Worm (Caenorhabditis elegans): Measurements from ENCODE around the gene bath-44.
A peak's percentile ranks its signal among the peaks of the same experiment; 100 is the strongest.
"Not testable (repeated sequence)": the region's sequence is repeated elsewhere in the genome, so short reads cannot be mapped to it uniquely, and the experiment has no call there.

bath-44 gene

ce11 chrII:7370195-7370594 lies 24.6 kb upstream of the bath-44 start, which contains the start of gene F43E2.11:
TSS of gene F43E2.11 (minus strand) at chrII:7370295.
- not testable (repeated sequence) for TF ChIP-seq blmp-1 (tag; optimal IDR thresholded peaks at IDR 0.05); cnd-1 (tag; optimal IDR thresholded peaks at IDR 0.05); tbx-8 (GFP tag; optimal IDR thresholded peaks at IDR 0.05)

ce11 chrII:7374143-7374542 lies 20.6 kb upstream of the bath-44 start, which contains the start of the genes mtch-1 and rpb-4:
TSS of gene mtch-1 (minus strand) at chrII:7374166.
TSS of gene rpb-4 (plus strand) at chrII:7374495.
- peak; percentile 29 for TF ChIP-seq lsy-2 (tag; optimal IDR thresholded peaks at IDR 0.05)
- no peak for TF ChIP-seq tbx-8 (GFP tag; optimal IDR thresholded peaks at IDR 0.05)
- peak; percentile 58 for TF ChIP-seq mep-1 (tag; optimal IDR thresholded peaks at IDR 0.05)
- no peak for TF ChIP-seq mls-2 (tag; optimal IDR thresholded peaks at IDR 0.05)
- TF ChIP-seq unc-120 (tag; optimal IDR thresholded peaks at IDR 0.05; ENCODE audit: poor library complexity, severe bottlenecking) = no peak
- peak; percentile 3 for TF ChIP-seq ces-1 (GFP tag; optimal IDR thresholded peaks at IDR 0.05)
- peak; percentile 21 for TF ChIP-seq hlh-1 (tag; optimal IDR thresholded peaks at IDR 0.05)

- no peak for TF ChIP-seq snpc-4 (tag; optimal IDR thresholded peaks at IDR 0.05)
These were observed 19.8 kb upstream of the bath-44 start, which contains the start of gene F43E2.1 for ce11 chrII:7374980-7375379. TSS of gene F43E2.1 (plus strand) at chrII:7375280.

DNA sequence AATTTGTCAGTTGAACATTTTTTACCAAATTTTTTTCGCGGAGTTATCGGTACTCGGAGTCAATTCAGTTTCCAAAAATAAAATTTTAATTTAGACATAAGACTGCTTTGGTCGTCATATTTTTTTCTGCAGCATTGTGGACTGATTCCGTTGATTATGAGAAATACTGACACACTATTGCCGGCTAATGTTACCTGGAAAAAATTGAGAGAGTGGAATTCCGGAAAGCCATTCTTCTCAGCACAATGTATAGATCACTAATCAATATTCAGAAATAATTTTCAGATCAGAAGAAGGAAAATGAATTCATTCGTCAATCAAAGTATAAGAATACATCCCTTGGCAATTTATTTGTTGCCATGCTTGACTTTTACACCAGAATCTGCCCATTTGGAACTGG lies 15.7 kb upstream of the bath-44 start, which contains the start of gene C07D10.6:
Gene C07D10.6 (plus strand): TSS at position 301 of the 400 bp plus-strand sequence.
- no peak for TF ChIP-seq sem-2 (GFP tag; optimal IDR thresholded peaks at IDR 0.05)
- TF ChIP-seq elt-1 (tag; optimal IDR thresholded peaks at IDR 0.05; ENCODE audit: borderline replicate concordance, insufficient read depth) = no peak
- no peak for TF ChIP-seq tbx-8 (GFP tag; optimal IDR thresholded peaks at IDR 0.05)
- TF ChIP-seq ceh-39 (tag; optimal IDR thresholded peaks at IDR 0.05) = no peak
- TF ChIP-seq snpc-4 (tag; optimal IDR thresholded peaks at IDR 0.05) = no peak
- TF ChIP-seq lin-32 (GFP tag; optimal IDR thresholded peaks at IDR 0.05) = no peak
- TF ChIP-seq mab-5 (tag; optimal IDR thresholded peaks at IDR 0.05) = no peak
- no peak for TF ChIP-seq mep-1 (tag; optimal IDR thresholded peaks at IDR 0.05)
- no peak for TF ChIP-seq ham-2 (GFP tag; optimal IDR thresholded peaks at IDR 0.05)
- TF ChIP-seq ceh-43 (GFP tag; optimal IDR thresholded peaks at IDR 0.05) = no peak
- no peak for TF ChIP-seq nhr-12 (tag; optimal IDR thresholded peaks at IDR 0.05)

DNA sequence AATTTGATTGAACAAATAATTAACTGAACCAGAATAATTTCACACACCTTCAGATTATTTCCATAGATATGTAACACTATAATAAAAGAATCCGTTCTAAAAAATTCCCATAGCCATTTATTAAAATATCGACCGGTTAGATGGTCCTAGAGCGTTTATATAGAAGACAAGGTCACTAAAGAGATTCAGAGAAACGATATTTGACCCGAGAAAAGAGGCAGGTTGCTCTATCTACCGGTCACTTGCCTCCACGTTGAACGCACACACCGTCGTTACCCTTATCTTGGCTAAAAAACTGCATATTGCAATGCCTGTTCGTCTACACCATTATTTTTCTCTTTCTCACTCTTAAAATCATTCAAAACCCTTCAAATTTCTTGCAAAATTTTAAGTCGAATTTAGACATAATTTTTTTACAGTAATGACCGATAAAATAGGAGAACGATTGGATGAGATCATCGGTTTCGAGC lies 13.6 kb upstream of the bath-44 start, which contains the start of gene C07D10.5:
Gene C07D10.5 (plus strand): TSS at position 420 of the 470 bp plus-strand sequence.
- no peak for TF ChIP-seq tbx-8 (GFP tag; optimal IDR thresholded peaks at IDR 0.05)
- TF ChIP-seq nhr-2 (tag; optimal IDR thresholded peaks at IDR 0.05) = peak; percentile 90
- TF ChIP-seq ceh-39 (tag; optimal IDR thresholded peaks at IDR 0.05) = peak; percentile 25

DNA sequence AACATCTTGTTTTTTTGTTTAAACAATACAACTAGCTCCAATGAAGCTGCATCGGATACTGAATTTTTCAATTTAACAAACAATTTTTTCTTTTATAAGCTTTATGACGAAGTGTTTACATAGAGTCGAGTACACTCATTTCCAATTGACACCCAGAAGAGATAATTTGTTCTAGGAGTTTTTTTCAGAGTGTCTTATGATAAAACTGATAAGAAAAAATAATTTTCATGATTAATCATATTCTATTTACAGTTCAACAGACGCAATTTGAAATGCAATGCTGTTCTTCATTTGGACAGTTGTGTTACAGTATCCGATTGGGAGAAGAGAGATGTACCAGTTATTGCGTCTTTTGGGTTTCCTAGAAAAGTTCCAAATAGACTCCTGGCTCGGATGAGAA lies 12.8 kb upstream of the bath-44 start:
- TF ChIP-seq lin-32 (GFP tag; optimal IDR thresholded peaks at IDR 0.05) (no peak), nhr-28 (tag; optimal IDR thresholded peaks at IDR 0.05) (no peak), blmp-1 (tag; optimal IDR thresholded peaks at IDR 0.05) (no peak)

DNA sequence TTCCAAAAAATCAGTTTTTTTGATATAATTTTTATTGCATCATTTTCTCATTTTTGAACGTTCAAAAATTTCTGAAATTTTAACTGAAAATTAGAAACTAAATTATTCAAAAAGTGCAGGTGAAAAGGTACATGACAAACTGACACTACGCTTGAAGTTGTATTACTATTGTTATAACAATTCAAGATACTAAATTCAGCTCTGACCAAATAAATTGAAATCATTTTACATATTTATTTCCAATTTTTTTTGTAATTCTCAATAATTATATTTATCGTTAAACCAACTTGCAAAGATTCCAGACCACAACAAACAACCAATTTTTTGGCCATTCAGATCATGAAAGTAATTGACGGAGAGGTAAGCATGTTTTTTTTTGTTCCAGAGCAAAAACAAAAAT lies 9.3 kb upstream of the bath-44 start, which contains the start of gene sre-3:
Gene sre-3 (plus strand): TSS at position 301 of the 400 bp plus-strand sequence.
- TF ChIP-seq blmp-1 (tag; optimal IDR thresholded peaks at IDR 0.05) (no peak), nhr-237 (tag; optimal IDR thresholded peaks at IDR 0.05) (no peak), sem-2 (GFP tag; optimal IDR thresholded peaks at IDR 0.05) (no peak), snpc-4 (tag; optimal IDR thresholded peaks at IDR 0.05) (no peak), mab-5 (tag; optimal IDR thresholded peaks at IDR 0.05) (no peak), ztf-11 (tag; optimal IDR thresholded peaks at IDR 0.05) (no peak), mep-1 (tag; optimal IDR thresholded peaks at IDR 0.05) (no peak), zip-8 (tag; optimal IDR thresholded peaks at IDR 0.05) (no peak), ces-1 (GFP tag; optimal IDR thresholded peaks at IDR 0.05) (no peak), pha-4 (tag; optimal IDR thresholded peaks at IDR 0.05) (no peak), cnd-1 (tag; optimal IDR thresholded peaks at IDR 0.05) (no peak), bed-3 (GFP tag; optimal IDR thresholded peaks at IDR 0.05) (no peak)

- TF ChIP-seq nhr-76 (tag; optimal IDR thresholded peaks at IDR 0.05) (no peak), unc-39 (tag; optimal IDR thresholded peaks at IDR 0.05) (no peak), ces-1 (GFP tag; optimal IDR thresholded peaks at IDR 0.05) (no peak), snpc-4 (tag; optimal IDR thresholded peaks at IDR 0.05) (no peak), flh-1 (GFP tag; optimal IDR thresholded peaks at IDR 0.05) (no peak), unc-62 (GFP tag; optimal IDR thresholded peaks at IDR 0.05) (no peak), lsy-2 (tag; optimal IDR thresholded peaks at IDR 0.05) (no peak), nhr-237 (tag; optimal IDR thresholded peaks at IDR 0.05) (no peak), cnd-1 (tag; optimal IDR thresholded peaks at IDR 0.05) (no peak), pha-4 (tag; optimal IDR thresholded peaks at IDR 0.05) (no peak), sem-2 (GFP tag; optimal IDR thresholded peaks at IDR 0.05) (no peak), nhr-2 (tag; optimal IDR thresholded peaks at IDR 0.05) (no peak), ceh-83 (GFP tag; optimal IDR thresholded peaks at IDR 0.05) (no peak), ztf-11 (tag; optimal IDR thresholded peaks at IDR 0.05) (no peak), nhr-28 (tag; optimal IDR thresholded peaks at IDR 0.05) (no peak), ceh-39 (tag; optimal IDR thresholded peaks at IDR 0.05) (no peak), hlh-1 (tag; optimal IDR thresholded peaks at IDR 0.05) (no peak), elt-1 (tag; optimal IDR thresholded peaks at IDR 0.05; ENCODE audit: borderline replicate concordance, insufficient read depth) (no peak), ceh-43 (GFP tag; optimal IDR thresholded peaks at IDR 0.05) (no peak)
These were observed 4.4 kb upstream of the bath-44 start for ce11 chrII:7390335-7390734.

Measured in whole organism, mixed stage, embryonic.